Fruit fly (Drosophila melanogaster): Measurements from ENCODE around the gene CG32262.

CG32262 gene

dm6 chr3L:3818566-3819325, 8.8 kb upstream of the CG32262 start, which contains the start of gene enc (continued):
- TF ChIP-seq CG11456 (GFP tag; IDR thresholded peaks at IDR 0.05) (no peak), fu2 (GFP tag; optimal IDR thresholded peaks at IDR 0.05) (no peak), CG17361 (GFP tag; IDR thresholded peaks at IDR 0.05) (peak; percentile 40; the same call in 1 of the 3 replicates), CG3726 (GFP tag; IDR thresholded peaks at IDR 0.05) (no peak), CG6254 (GFP tag; optimal IDR thresholded peaks at IDR 0.05) (no peak), CG11085 (GFP tag; IDR thresholded peaks at IDR 0.05) (no peak), CG11247 (GFP tag; IDR thresholded peaks at IDR 0.05) (no peak), knrl (GFP tag; IDR thresholded peaks at IDR 0.05; ENCODE audit: partially characterized antibody) (peak; percentile 96), NC2β (GFP tag; optimal IDR thresholded peaks at IDR 0.05) (peak; percentile 15), CG2678 (tag; optimal IDR thresholded peaks at IDR 0.05) (no peak), stc (GFP tag; IDR thresholded peaks at IDR 0.05) (no peak), oc (tag; optimal IDR thresholded peaks at IDR 0.05) (no peak), unc-4 (GFP tag; IDR thresholded peaks at IDR 0.05; ENCODE audit: partially characterized antibody) (peak; percentile 95), CG34422 (GFP tag; IDR thresholded peaks at IDR 0.05) (peak; percentile 29; the same call in 1 of the 3 replicates), bowl (GFP tag; IDR thresholded peaks at IDR 0.05) (no peak), sqz (GFP tag; optimal IDR thresholded peaks at IDR 0.05) (no peak), dati (GFP tag; IDR thresholded peaks at IDR 0.05) (no peak), CG11696 (GFP tag; IDR thresholded peaks at IDR 0.05) (no peak), CG14667 (GFP tag; IDR thresholded peaks at IDR 0.05) (no peak), sob (GFP tag; IDR thresholded peaks at IDR 0.05) (no peak), Deaf1 (tag; optimal IDR thresholded peaks at IDR 0.05) (no peak), CG31388 (GFP tag; optimal IDR thresholded peaks at IDR 0.05) (no peak), crp (GFP tag; optimal IDR thresholded peaks at IDR 0.05) (peak in 1 of 2 experiments; percentile 24), ac (GFP tag; optimal IDR thresholded peaks at IDR 0.05) (no peak), phol (tag; optimal IDR thresholded peaks at IDR 0.05) (peak; percentile 28), CG10979 (tag; optimal IDR thresholded peaks at IDR 0.05) (no peak), zen2 (GFP tag; IDR thresholded peaks at IDR 0.05; ENCODE audit: partially characterized antibody) (peak; percentile 96), wdn (GFP tag; IDR thresholded peaks at IDR 0.05) (no peak), CG10565 (GFP tag; optimal IDR thresholded peaks at IDR 0.05) (no peak), CG7963 (GFP tag; IDR thresholded peaks at IDR 0.05; ENCODE audit: partially characterized antibody) (peak; percentile 96), NK7.1 (GFP tag; optimal IDR thresholded peaks at IDR 0.05) (no peak), Hr51 (GFP tag; optimal IDR thresholded peaks at IDR 0.05) (no peak), tll (GFP tag; optimal IDR thresholded peaks at IDR 0.05) (no peak), CG10267 (tag; optimal IDR thresholded peaks at IDR 0.05) (peak; percentile 39), ssp (GFP tag; IDR thresholded peaks at IDR 0.05) (no peak), ara (GFP tag; IDR thresholded peaks at IDR 0.05) (no peak), CG3407 (GFP tag; optimal IDR thresholded peaks at IDR 0.05) (no peak), ato (GFP tag; IDR thresholded peaks at IDR 0.05; ENCODE audit: partially characterized antibody) (peak; percentile 92), Ssrp (tag; optimal IDR thresholded peaks at IDR 0.05) (no peak), CG2202 (tag; optimal IDR thresholded peaks at IDR 0.05) (no peak), kay (GFP tag; optimal IDR thresholded peaks at IDR 0.05) (no peak), Elba2 (GFP tag; optimal IDR thresholded peaks at IDR 0.05) (no peak), CG8359 (GFP tag; optimal IDR thresholded peaks at IDR 0.05; ENCODE audit: borderline replicate concordance) (no peak), Ada2b (GFP tag; IDR thresholded peaks at IDR 0.05) (no peak), hb (GFP tag; IDR thresholded peaks at IDR 0.05; ENCODE audit: partially characterized antibody) (peak; percentile 95), CG12299 (tag; optimal IDR thresholded peaks at IDR 0.05) (no peak), CG31365 (tag; optimal IDR thresholded peaks at IDR 0.05) (no peak), CG3065 (GFP tag; optimal IDR thresholded peaks at IDR 0.05) (no peak), E2f1 (GFP tag; IDR thresholded peaks at IDR 0.05) (no peak)
